Worm (Caenorhabditis elegans) whole organism, young adult: ENCODE results near the gene pcp-1.
A peak's percentile ranks its signal among the peaks of the same experiment; 100 is the strongest.

Experiments
- F57C9.4 ChIP-seq: sonication (generic microtip); optimal IDR thresholded peaks from 2 replicates; lab custom pipeline; 2017; ENCODE audit warnings: mild to moderate bottlenecking, missing genetic modification characterization, missing compliant biosample characterization
- K12H6.12 ChIP-seq: fragments of 200-800 bp; sonication (Bioruptor generic); optimal IDR thresholded peaks from 2 replicates; lab custom pipeline; 2018; ENCODE audit warnings: mild to moderate bottlenecking, missing genetic modification characterization, missing compliant biosample characterization
- hlh-26 ChIP-seq: fragments of 200-800 bp; sonication (Bioruptor generic); conservative IDR thresholded peaks from 2 replicates; pipeline ENCODE4 v1.3.6; 2022; ENCODE audit warnings: missing genetic modification reagents, missing genetic modification characterization, missing compliant biosample characterization
- nhr-120 ChIP-seq: fragments of 200-800 bp; sonication (Bioruptor generic); IDR thresholded peaks from 2 replicates; pipeline ENCODE4 v1.3.6; 2022; ENCODE audit warnings: missing genetic modification characterization, missing compliant biosample characterization
- pbrm-1 ChIP-seq: fragments of 200-800 bp; sonication (Bioruptor generic); IDR thresholded peaks from 2 replicates; pipeline ENCODE4 v1.3.6; 2022; ENCODE audit warnings: missing genetic modification reagents, missing genetic modification characterization, missing compliant biosample characterization
- pha-4 ChIP-seq: fragments of 150-350 bp; sonication (generic microtip); optimal IDR thresholded peaks from 2 replicates; lab custom pipeline; 2014; ENCODE audit warnings: missing biosample characterization, missing genetic modification reagents, missing genetic modification characterization
- sea-2 ChIP-seq: fragments of 200-800 bp; sonication (Bioruptor generic); IDR thresholded peaks from 2 replicates; pipeline ENCODE4 v1.3.6; 2022; ENCODE audit warnings: missing genetic modification characterization, missing compliant biosample characterization

DNA sequence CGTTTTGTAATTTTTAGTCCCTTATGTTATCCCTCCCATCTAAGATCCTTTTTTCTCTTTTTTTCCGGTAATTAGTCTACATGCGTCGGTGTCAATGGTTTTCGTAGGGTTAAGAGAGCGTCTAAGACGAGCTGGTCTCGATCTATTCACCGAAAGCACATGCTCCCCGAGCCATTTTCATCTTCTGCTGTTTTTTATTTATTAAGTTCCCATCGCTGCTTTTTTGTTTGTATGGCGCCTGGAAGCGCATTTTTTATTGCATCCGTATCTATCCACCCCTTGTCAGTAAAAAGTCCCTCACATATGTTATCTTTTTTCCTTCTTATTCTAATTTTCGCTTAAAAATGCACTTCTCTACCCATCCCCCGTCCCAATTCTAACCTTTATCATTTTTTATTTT, 21.9 kb upstream of the pcp-1 start:
- no peak for TF ChIP-seq F57C9.4 (tag; lab: Kevin White, UChicago)
- TF ChIP-seq hlh-26 (GFP tag; lab: Robert Waterston, UW) = no peak
- TF ChIP-seq pha-4 = no peak
- no peak for TF ChIP-seq sea-2 (GFP tag; lab: Robert Waterston, UW)
- TF ChIP-seq nhr-120 (GFP tag; lab: Robert Waterston, UW) = no peak
- TF ChIP-seq K12H6.12 = no peak
- TF ChIP-seq pbrm-1 (GFP tag; lab: Robert Waterston, UW) = 0 out of 2 replicates have a peak, but pooled peaks have one; percentile 15
